Worm (Caenorhabditis elegans): ENCODE results near the gene col-91.

DNA sequence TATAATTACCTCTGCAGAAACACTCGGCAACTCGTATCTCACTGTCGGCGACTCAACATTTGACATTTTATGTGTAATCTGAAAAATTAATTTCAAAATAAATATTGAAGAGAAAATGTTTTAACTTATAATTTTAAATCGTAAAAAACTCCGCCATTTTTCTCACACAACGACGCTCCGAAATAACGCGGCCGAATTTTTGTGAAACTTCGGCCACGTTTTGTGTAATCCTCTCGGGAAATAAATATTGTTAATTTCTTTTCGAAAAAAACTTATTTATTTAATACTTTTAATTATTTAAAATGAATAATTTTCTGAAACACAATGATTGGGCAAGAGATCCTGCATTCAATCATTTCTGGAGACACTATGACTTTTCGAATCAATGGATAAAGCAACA is 43.9 kb upstream of the col-91 start, which contains the start of the genes F10E9.7 and F10E9.5:
- TF ChIP-seq unc-62 (GFP tag; optimal IDR thresholded peaks at IDR 0.05) = no peak
- no peak for TF ChIP-seq nhr-12 (tag; optimal IDR thresholded peaks at IDR 0.05)
- peak; percentile 74 for TF ChIP-seq lsy-2 (tag; optimal IDR thresholded peaks at IDR 0.05)
- no peak for TF ChIP-seq bed-3 (GFP tag; optimal IDR thresholded peaks at IDR 0.05)
- no peak for TF ChIP-seq nhr-76 (tag; optimal IDR thresholded peaks at IDR 0.05)
- TF ChIP-seq ztf-11 (tag; optimal IDR thresholded peaks at IDR 0.05) = no peak
- peak; percentile 30 for TF ChIP-seq lin-13 (tag; optimal IDR thresholded peaks at IDR 0.05)
- TF ChIP-seq ces-1 (GFP tag; optimal IDR thresholded peaks at IDR 0.05) = peak; percentile 70
- TF ChIP-seq nhr-28 (tag; optimal IDR thresholded peaks at IDR 0.05) = no peak
